ENCODE assay signal across 1 fruit fly cellular context in genomic region chr2L:3440322-3440721, dm6.
TF ChIP-seq lines count a peak whose summit lies in the region.

No protein-coding gene starts in this region.

TF ChIP-seq in whole organism, embryonic, 481 proteins besides CTCF, POLR2A, EP300 and RAD21 (continued from another document and continues in another):
- TF ChIP-seq E2f1 (GFP tag; IDR thresholded peaks at IDR 0.05; lab: Robert Waterston, UW) = peak; percentile 75
- TF ChIP-seq pnt (GFP tag; optimal IDR thresholded peaks at IDR 0.05; lab: Kevin White, UChicago) = peak; percentile 29
- no peak for TF ChIP-seq CG15073 (GFP tag; optimal IDR thresholded peaks at IDR 0.05; lab: Kevin White, UChicago)
- peak; percentile 74 for TF ChIP-seq CG2678 (tag; optimal IDR thresholded peaks at IDR 0.05; lab: Kevin White, UChicago)
- peak; percentile 25 for TF ChIP-seq CG13424 (tag; optimal IDR thresholded peaks at IDR 0.05; lab: Kevin White, UChicago)
- peak; percentile 70 for TF ChIP-seq fd96Cb (tag; optimal IDR thresholded peaks at IDR 0.05; lab: Kevin White, UChicago)
- TF ChIP-seq MESR4 (GFP tag; optimal IDR thresholded peaks at IDR 0.05; lab: Kevin White, UChicago) = no peak
- peak; percentile 59 for TF ChIP-seq CG1529 (GFP tag; optimal IDR thresholded peaks at IDR 0.05; lab: Kevin White, UChicago)
- no peak for TF ChIP-seq Hr39 (optimal IDR thresholded peaks at IDR 0.05; lab: Kevin White, UChicago)
- no peak for TF ChIP-seq cg (GFP tag; optimal IDR thresholded peaks at IDR 0.05; lab: Kevin White, UChicago)
- no peak for TF ChIP-seq Lpt (GFP tag; optimal IDR thresholded peaks at IDR 0.05; lab: Kevin White, UChicago)
- TF ChIP-seq jigr1 (GFP tag; IDR thresholded peaks at IDR 0.05; lab: Robert Waterston, UW) = peak; percentile 70
- peak; percentile 37 for TF ChIP-seq Xbp1 (GFP tag; optimal IDR thresholded peaks at IDR 0.05; lab: Kevin White, UChicago)
- TF ChIP-seq NC2α (GFP tag; optimal IDR thresholded peaks at IDR 0.05; lab: Kevin White, UChicago) = no peak
- peak; percentile 16 for TF ChIP-seq zfh2 (GFP tag; optimal IDR thresholded peaks at IDR 0.05; lab: Kevin White, UChicago)
- TF ChIP-seq emc (GFP tag; optimal IDR thresholded peaks at IDR 0.05; lab: Kevin White, UChicago) = no peak
- peak; percentile 82 for TF ChIP-seq Rx (GFP tag; IDR thresholded peaks at IDR 0.05; lab: Robert Waterston, UW)
- peak; percentile 85 for TF ChIP-seq dmrt99B (tag; optimal IDR thresholded peaks at IDR 0.05; lab: Kevin White, UChicago)
- no peak for TF ChIP-seq twi (tag; optimal IDR thresholded peaks at IDR 0.05; lab: Kevin White, UChicago)
- TF ChIP-seq aop (GFP tag; IDR thresholded peaks at IDR 0.05; lab: Robert Waterston, UW) = no peak
- no peak for TF ChIP-seq Bdp1 (GFP tag; optimal IDR thresholded peaks at IDR 0.05; lab: Kevin White, UChicago)
- TF ChIP-seq vfl (GFP tag; optimal IDR thresholded peaks at IDR 0.05; lab: Kevin White, UChicago) = no peak
- peak; percentile 67 for TF ChIP-seq CG32767 (GFP tag; IDR thresholded peaks at IDR 0.05; lab: Robert Waterston, UW)
- peak; percentile 34 for TF ChIP-seq fu2 (GFP tag; optimal IDR thresholded peaks at IDR 0.05; lab: Kevin White, UChicago)
- peak; percentile 40 for TF ChIP-seq Abd-B (GFP tag; optimal IDR thresholded peaks at IDR 0.05; lab: Kevin White, UChicago)
- TF ChIP-seq CG15514 (GFP tag; optimal IDR thresholded peaks at IDR 0.05; lab: Kevin White, UChicago) = peak; percentile 48
- TF ChIP-seq CG34224 (GFP tag; IDR thresholded peaks at IDR 0.05; lab: Robert Waterston, UW; ENCODE audit: partially characterized antibody) = no peak
- peak; percentile 59 for TF ChIP-seq CG12942 (GFP tag; optimal IDR thresholded peaks at IDR 0.05; lab: Kevin White, UChicago)
- no peak for TF ChIP-seq ab (GFP tag; optimal IDR thresholded peaks at IDR 0.05; lab: Kevin White, UChicago)
- peak; percentile 21 for TF ChIP-seq CG9437 (GFP tag; optimal IDR thresholded peaks at IDR 0.05; lab: Kevin White, UChicago)
- TF ChIP-seq Hsf (GFP tag; optimal IDR thresholded peaks at IDR 0.05; lab: Kevin White, UChicago) = no peak
- TF ChIP-seq D19B (GFP tag; optimal IDR thresholded peaks at IDR 0.05; lab: Kevin White, UChicago) = no peak
- TF ChIP-seq Dip2 (GFP tag; IDR thresholded peaks at IDR 0.05; lab: Robert Waterston, UW) = 0 out of 2 replicates have a peak, but pooled peaks have one; percentile 25
- peak; percentile 71 for TF ChIP-seq CG32532 (GFP tag; IDR thresholded peaks at IDR 0.05; lab: Robert Waterston, UW)
- peak; percentile 17 for TF ChIP-seq crc (GFP tag; optimal IDR thresholded peaks at IDR 0.05; lab: Kevin White, UChicago)
- no peak for TF ChIP-seq Dll (GFP tag; IDR thresholded peaks at IDR 0.05; lab: Robert Waterston, UW; ENCODE audit: partially characterized antibody)
- no peak for TF ChIP-seq CG3065 (GFP tag; optimal IDR thresholded peaks at IDR 0.05; lab: Kevin White, UChicago)
- peak; percentile 56; the same call in 1 of the 2 replicates for TF ChIP-seq dati (GFP tag; IDR thresholded peaks at IDR 0.05; lab: Robert Waterston, UW)
- peak; percentile 58; the same call in 2 of the 3 replicates for TF ChIP-seq CG11560 (tag; IDR thresholded peaks at IDR 0.05; lab: Robert Waterston, UW)
- TF ChIP-seq en (GFP tag; optimal IDR thresholded peaks at IDR 0.05; lab: Kevin White, UChicago) = peak; percentile 50
- TF ChIP-seq maf-S (GFP tag; optimal IDR thresholded peaks at IDR 0.05; lab: Kevin White, UChicago) = peak; percentile 35
- peak; percentile 44 for TF ChIP-seq CG1602 (GFP tag; optimal IDR thresholded peaks at IDR 0.05; lab: Kevin White, UChicago)
- TF ChIP-seq Elba2 (GFP tag; optimal IDR thresholded peaks at IDR 0.05; lab: Kevin White, UChicago) = no peak
- peak; percentile 62; the same call in 2 of the 3 replicates for TF ChIP-seq CG17361 (GFP tag; IDR thresholded peaks at IDR 0.05; lab: Robert Waterston, UW)
- no peak for TF ChIP-seq CG2129 (GFP tag; IDR thresholded peaks at IDR 0.05; lab: Robert Waterston, UW; ENCODE audit: partially characterized antibody)
- TF ChIP-seq CG11456 (GFP tag; IDR thresholded peaks at IDR 0.05; lab: Robert Waterston, UW) = peak; percentile 74; the same call in 1 of the 3 replicates
- peak; percentile 4 for TF ChIP-seq eyg (GFP tag; optimal IDR thresholded peaks at IDR 0.05; lab: Kevin White, UChicago)
- TF ChIP-seq Ada2b (GFP tag; IDR thresholded peaks at IDR 0.05; lab: Robert Waterston, UW) = peak; percentile 72
- TF ChIP-seq hth (optimal IDR thresholded peaks at IDR 0.05; lab: Kevin White, UChicago) = no peak
- TF ChIP-seq CG8765 (GFP tag; IDR thresholded peaks at IDR 0.05; lab: Robert Waterston, UW) = no peak
- peak; percentile 82 for TF ChIP-seq Sox102F (GFP tag; optimal IDR thresholded peaks at IDR 0.05; lab: Kevin White, UChicago)
- no peak for TF ChIP-seq unc-4 (GFP tag; IDR thresholded peaks at IDR 0.05; lab: Robert Waterston, UW; ENCODE audit: partially characterized antibody)
- peak; percentile 37; the same call in 1 of the 3 replicates for TF ChIP-seq CG14050 (GFP tag; IDR thresholded peaks at IDR 0.05; lab: Robert Waterston, UW)
- peak; percentile 61 for TF ChIP-seq unpg (GFP tag; optimal IDR thresholded peaks at IDR 0.05; lab: Kevin White, UChicago)
- peak; percentile 69 for TF ChIP-seq CG9609 (GFP tag; optimal IDR thresholded peaks at IDR 0.05; lab: Kevin White, UChicago)
- peak; percentile 33 for TF ChIP-seq CG17802 (tag; optimal IDR thresholded peaks at IDR 0.05; lab: Kevin White, UChicago)
- peak; percentile 61 for TF ChIP-seq Oli (tag; optimal IDR thresholded peaks at IDR 0.05; lab: Kevin White, UChicago)
- TF ChIP-seq phol (tag; optimal IDR thresholded peaks at IDR 0.05; lab: Kevin White, UChicago) = peak; percentile 77
- TF ChIP-seq Sry-δ (GFP tag; optimal IDR thresholded peaks at IDR 0.05; lab: Kevin White, UChicago) = no peak
- TF ChIP-seq caup (GFP tag; optimal IDR thresholded peaks at IDR 0.05; lab: Kevin White, UChicago; ENCODE audit: severe bottlenecking) = peak; percentile 27
- peak; percentile 29 for TF ChIP-seq trem (tag; optimal IDR thresholded peaks at IDR 0.05; lab: Kevin White, UChicago)
- TF ChIP-seq crp (GFP tag; optimal IDR thresholded peaks at IDR 0.05; lab: Kevin White, UChicago) = peak in 1 of 2 experiments; percentile 26
- TF ChIP-seq HmgZ (tag; optimal IDR thresholded peaks at IDR 0.05; lab: Kevin White, UChicago) = no peak
- peak; percentile 56 for TF ChIP-seq CG10654 (GFP tag; optimal IDR thresholded peaks at IDR 0.05; lab: Kevin White, UChicago)
- TF ChIP-seq tup (GFP tag; optimal IDR thresholded peaks at IDR 0.05; lab: Kevin White, UChicago) = no peak
- peak; percentile 81 for TF ChIP-seq B-H1 (GFP tag; IDR thresholded peaks at IDR 0.05; lab: Robert Waterston, UW)
- TF ChIP-seq CG10274 (GFP tag; optimal IDR thresholded peaks at IDR 0.05; lab: Kevin White, UChicago) = peak; percentile 49
- TF ChIP-seq CG4424 (GFP tag; optimal IDR thresholded peaks at IDR 0.05; lab: Kevin White, UChicago) = peak; percentile 65
- no peak for TF ChIP-seq CG17912 (GFP tag; optimal IDR thresholded peaks at IDR 0.05; lab: Kevin White, UChicago)
- TF ChIP-seq Spps (tag; optimal IDR thresholded peaks at IDR 0.05; lab: Kevin White, UChicago) = peak; percentile 21
- 0 out of 2 replicates have a peak, but pooled peaks have one; percentile 9 for TF ChIP-seq chm (GFP tag; IDR thresholded peaks at IDR 0.05; lab: Robert Waterston, UW)
- TF ChIP-seq CG12391 (tag; optimal IDR thresholded peaks at IDR 0.05; lab: Kevin White, UChicago) = peak; percentile 69
- TF ChIP-seq NC2β (GFP tag; optimal IDR thresholded peaks at IDR 0.05; lab: Kevin White, UChicago) = peak; percentile 40
- TF ChIP-seq CG43689 (GFP tag; IDR thresholded peaks at IDR 0.05; lab: Robert Waterston, UW) = peak; percentile 34; the same call in 1 of the 2 replicates
- no peak for TF ChIP-seq Lhr (GFP tag; optimal IDR thresholded peaks at IDR 0.05; lab: Kevin White, UChicago)
- TF ChIP-seq CG12299 (tag; optimal IDR thresholded peaks at IDR 0.05; lab: Kevin White, UChicago) = no peak
- peak; percentile 52 for TF ChIP-seq oc (tag; optimal IDR thresholded peaks at IDR 0.05; lab: Kevin White, UChicago)
- TF ChIP-seq Ets65A (GFP tag; lab: Kevin White, UChicago) = peak; percentile 76
- no peak for TF ChIP-seq pzg (GFP tag; optimal IDR thresholded peaks at IDR 0.05; lab: Kevin White, UChicago)
- TF ChIP-seq p53 (GFP tag; optimal IDR thresholded peaks at IDR 0.05; lab: Kevin White, UChicago) = no peak
- peak; percentile 36 for TF ChIP-seq pum (GFP tag; optimal IDR thresholded peaks at IDR 0.05; lab: Kevin White, UChicago)
- peak; percentile 80 for TF ChIP-seq Mrtf (GFP tag; IDR thresholded peaks at IDR 0.05; lab: Robert Waterston, UW)
- TF ChIP-seq CG6683 (GFP tag; optimal IDR thresholded peaks at IDR 0.05; lab: Kevin White, UChicago) = peak; percentile 28
- peak; percentile 39 for TF ChIP-seq CG10267 (tag; optimal IDR thresholded peaks at IDR 0.05; lab: Kevin White, UChicago)
- no peak for TF ChIP-seq Adf1 (GFP tag; IDR thresholded peaks at IDR 0.05; lab: Robert Waterston, UW)
- TF ChIP-seq fd64A (GFP tag; optimal IDR thresholded peaks at IDR 0.05; lab: Kevin White, UChicago) = no peak
- peak; percentile 46 for TF ChIP-seq CG3281 (GFP tag; optimal IDR thresholded peaks at IDR 0.05; lab: Kevin White, UChicago)
- peak; percentile 74 for TF ChIP-seq CG31441 (GFP tag; IDR thresholded peaks at IDR 0.05; lab: Robert Waterston, UW)
- TF ChIP-seq Opbp (GFP tag; IDR thresholded peaks at IDR 0.05; lab: Robert Waterston, UW; ENCODE audit: partially characterized antibody) = no peak
- TF ChIP-seq sc (optimal IDR thresholded peaks at IDR 0.05; lab: Kevin White, UChicago) = no peak
- peak; percentile 52 for TF ChIP-seq sc (GFP tag; optimal IDR thresholded peaks at IDR 0.05; lab: Kevin White, UChicago)
- TF ChIP-seq danr (GFP tag; IDR thresholded peaks at IDR 0.05; lab: Robert Waterston, UW) = peak; percentile 65; the same call in 1 of the 2 replicates
- no peak for TF ChIP-seq luna (GFP tag; optimal IDR thresholded peaks at IDR 0.05; lab: Kevin White, UChicago)
- peak; percentile 76; the same call in 2 of the 3 replicates for TF ChIP-seq CG11093 (GFP tag; IDR thresholded peaks at IDR 0.05; lab: Robert Waterston, UW)
- no peak for TF ChIP-seq Dp (GFP tag; optimal IDR thresholded peaks at IDR 0.05; lab: Kevin White, UChicago)
- TF ChIP-seq Hr78 (GFP tag; optimal IDR thresholded peaks at IDR 0.05; lab: Kevin White, UChicago) = no peak
- peak; percentile 76 for TF ChIP-seq CG2712 (tag; optimal IDR thresholded peaks at IDR 0.05; lab: Kevin White, UChicago)
- no peak for TF ChIP-seq CG7745 (tag; optimal IDR thresholded peaks at IDR 0.05; lab: Kevin White, UChicago)
- peak; percentile 29 for TF ChIP-seq NfI (GFP tag; optimal IDR thresholded peaks at IDR 0.05; lab: Kevin White, UChicago)
- TF ChIP-seq Oaz (GFP tag; IDR thresholded peaks at IDR 0.05; lab: Robert Waterston, UW) = peak; percentile 48; the same call in 1 of the 2 replicates
- TF ChIP-seq CG10565 (GFP tag; optimal IDR thresholded peaks at IDR 0.05; lab: Kevin White, UChicago) = no peak
- peak; percentile 41 for TF ChIP-seq slp2 (GFP tag; optimal IDR thresholded peaks at IDR 0.05; lab: Kevin White, UChicago)
- TF ChIP-seq lov (optimal IDR thresholded peaks at IDR 0.05; lab: Kevin White, UChicago) = no peak
- TF ChIP-seq lov (GFP tag; IDR thresholded peaks at IDR 0.05; lab: Robert Waterston, UW) = 0 out of 3 replicates have a peak, but pooled peaks have one; percentile 76
- TF ChIP-seq croc (GFP tag; conservative IDR thresholded peaks at IDR 0.05; lab: Robert Waterston, UW) = peak; percentile 46; the same call in 2 of the 3 replicates
- TF ChIP-seq CG7963 (GFP tag; IDR thresholded peaks at IDR 0.05; lab: Robert Waterston, UW; ENCODE audit: partially characterized antibody) = no peak
- peak; percentile 52 for TF ChIP-seq gcm (GFP tag; optimal IDR thresholded peaks at IDR 0.05; lab: Kevin White, UChicago)
- no peak for TF ChIP-seq CG10431 (GFP tag; optimal IDR thresholded peaks at IDR 0.05; lab: Kevin White, UChicago)
- TF ChIP-seq CG15269 (tag; optimal IDR thresholded peaks at IDR 0.05; lab: Kevin White, UChicago) = peak; percentile 67
- no peak for TF ChIP-seq YL-1 (GFP tag; optimal IDR thresholded peaks at IDR 0.05; lab: Kevin White, UChicago)
- TF ChIP-seq disco-r (GFP tag; optimal IDR thresholded peaks at IDR 0.05; lab: Kevin White, UChicago) = peak; percentile 38
- no peak for TF ChIP-seq fru (optimal IDR thresholded peaks at IDR 0.05; lab: Kevin White, UChicago)
- no peak for TF ChIP-seq pros (GFP tag; optimal IDR thresholded peaks at IDR 0.05; lab: Kevin White, UChicago)
- TF ChIP-seq jumu (GFP tag; optimal IDR thresholded peaks at IDR 0.05; lab: Kevin White, UChicago) = peak; percentile 52
- peak; percentile 93 for TF ChIP-seq cwo (GFP tag; optimal IDR thresholded peaks at IDR 0.05; lab: Kevin White, UChicago)
- TF ChIP-seq CG17328 (GFP tag; IDR thresholded peaks at IDR 0.05; lab: Robert Waterston, UW) = peak; percentile 77
- peak; percentile 51; the same call in 1 of the 3 replicates for TF ChIP-seq CG2199 (GFP tag; IDR thresholded peaks at IDR 0.05; lab: Robert Waterston, UW)
- peak; percentile 80 for TF ChIP-seq stc (GFP tag; IDR thresholded peaks at IDR 0.05; lab: Robert Waterston, UW)
- TF ChIP-seq lbe (GFP tag; optimal IDR thresholded peaks at IDR 0.05; lab: Kevin White, UChicago) = no peak
- TF ChIP-seq crol (GFP tag; IDR thresholded peaks at IDR 0.05; lab: Robert Waterston, UW) = peak; percentile 64; the same call in 1 of the 2 replicates
- TF ChIP-seq CG9727 (GFP tag; optimal IDR thresholded peaks at IDR 0.05; lab: Kevin White, UChicago) = no peak
- peak; percentile 74 for TF ChIP-seq ATbp (GFP tag; optimal IDR thresholded peaks at IDR 0.05; lab: Kevin White, UChicago)
- TF ChIP-seq Trl (optimal IDR thresholded peaks at IDR 0.05; lab: Kevin White, UChicago) = no peak
- no peak for TF ChIP-seq Trl (GFP tag; optimal IDR thresholded peaks at IDR 0.05; lab: Kevin White, UChicago)
- TF ChIP-seq ham (GFP tag; IDR thresholded peaks at IDR 0.05; lab: Robert Waterston, UW) = no peak
- peak; percentile 33 for TF ChIP-seq scrt (GFP tag; optimal IDR thresholded peaks at IDR 0.05; lab: Kevin White, UChicago)
- TF ChIP-seq z (GFP tag; IDR thresholded peaks at IDR 0.05; lab: Robert Waterston, UW) = no peak
- TF ChIP-seq schlank (tag; optimal IDR thresholded peaks at IDR 0.05; lab: Kevin White, UChicago) = no peak
- peak; percentile 25 for TF ChIP-seq CG16815 (GFP tag; optimal IDR thresholded peaks at IDR 0.05; lab: Kevin White, UChicago)
- TF ChIP-seq CG5180 (GFP tag; optimal IDR thresholded peaks at IDR 0.05; lab: Kevin White, UChicago) = peak; percentile 92
- TF ChIP-seq CG4730 (GFP tag; IDR thresholded peaks at IDR 0.05; lab: Robert Waterston, UW) = peak; percentile 74
- no peak for TF ChIP-seq odd (GFP tag; optimal IDR thresholded peaks at IDR 0.05; lab: Kevin White, UChicago)
